Worm (Caenorhabditis elegans) whole organism, young adult: Measurements from ENCODE around the gene C50B6.9.
A peak's percentile ranks its signal among the peaks of the same experiment; 100 is the strongest.

ENCODE experiments used
- B0035.1 ChIP-seq: sonication (generic microtip); optimal IDR thresholded peaks from 2 replicates; lab custom pipeline; 2016; ENCODE audit warnings: missing genetic modification characterization, mild to moderate bottlenecking, missing compliant biosample characterization, missing genotype, missing genetic modification reagents
- B0261.1 ChIP-seq: sonication (generic microtip); optimal IDR thresholded peaks from 2 replicates; lab custom pipeline; 2016; ENCODE audit warnings: mild to moderate bottlenecking, missing genetic modification characterization, moderate library complexity, missing compliant biosample characterization
- C17E4.6 ChIP-seq: fragments of 200-800 bp; sonication (Bioruptor generic); IDR thresholded peaks from 2 replicates; pipeline ENCODE4 v1.3.6; 2022; ENCODE audit warnings: missing genetic modification reagents, missing genetic modification characterization, missing compliant biosample characterization
- F22D6.2 ChIP-seq: sonication (generic microtip); optimal IDR thresholded peaks from 2 replicates; lab custom pipeline; 2016; ENCODE audit warnings: mild to moderate bottlenecking, missing genetic modification characterization, missing compliant biosample characterization
- F33H1.4 ChIP-seq: fragments of 200-800 bp; sonication (Bioruptor generic); IDR thresholded peaks from 2 replicates; pipeline ENCODE4 v1.3.6; 2022; ENCODE audit warnings: missing genetic modification reagents, missing genetic modification characterization, missing compliant biosample characterization
- F55B11.4 ChIP-seq: sonication (generic microtip); optimal IDR thresholded peaks from 2 replicates; lab custom pipeline; 2016; ENCODE audit warnings: missing compliant biosample characterization, missing genetic modification characterization, borderline replicate concordance; ENCODE audit not compliant: insufficient read depth
- F57A8.1 ChIP-seq: fragments of 200-800 bp; sonication (Bioruptor generic); optimal IDR thresholded peaks from 2 replicates; lab custom pipeline; 2018; ENCODE audit warnings: mild to moderate bottlenecking, missing genetic modification characterization, moderate library complexity, missing compliant biosample characterization
- F57C9.4 ChIP-seq: sonication (generic microtip); optimal IDR thresholded peaks from 2 replicates; lab custom pipeline; 2017; ENCODE audit warnings: mild to moderate bottlenecking, missing genetic modification characterization, missing compliant biosample characterization
- T26A5.8 ChIP-seq: sonication (generic microtip); optimal IDR thresholded peaks from 2 replicates; lab custom pipeline; 2016; ENCODE audit warnings: missing genetic modification characterization, missing compliant biosample characterization
- Y53G8AR.9 ChIP-seq: fragments of 200-800 bp; sonication (Bioruptor generic); conservative IDR thresholded peaks from 2 replicates; pipeline ENCODE4 v1.3.6; 2022; ENCODE audit warnings: missing genetic modification reagents, missing genetic modification characterization, missing compliant biosample characterization
- Y95B8A.8 ChIP-seq: fragments of 200-800 bp; sonication (Bioruptor generic); IDR thresholded peaks from 2 replicates; pipeline ENCODE4 v1.3.6; 2022; ENCODE audit warnings: missing genetic modification reagents, missing genetic modification characterization, missing compliant biosample characterization
- ZK185.1 ChIP-seq: sonication (generic microtip); optimal IDR thresholded peaks from 2 replicates; lab custom pipeline; 2016; ENCODE audit warnings: mild to moderate bottlenecking, missing genetic modification characterization, missing compliant biosample characterization; ENCODE audit not compliant: poor library complexity, severe bottlenecking
- aptf-3 ChIP-seq: fragments of 200-800 bp; sonication (Bioruptor generic); IDR thresholded peaks from 2 replicates; pipeline ENCODE4 v1.3.6; 2022; ENCODE audit warnings: missing genetic modification characterization, missing compliant biosample characterization
- atf-7 ChIP-seq: sonication (generic microtip); optimal IDR thresholded peaks from 2 replicates; lab custom pipeline; 2017; ENCODE audit warnings: mild to moderate bottlenecking, missing genetic modification characterization, missing compliant biosample characterization
- attf-3 ChIP-seq: fragments of 200-800 bp; sonication (Bioruptor generic); conservative IDR thresholded peaks from 2 replicates; pipeline ENCODE4 v1.3.6; 2022; ENCODE audit warnings: missing genetic modification reagents, missing genetic modification characterization, missing compliant biosample characterization
- attf-5 ChIP-seq: fragments of 200-800 bp; sonication (Bioruptor generic); optimal IDR thresholded peaks from 2 replicates; lab custom pipeline; 2018; ENCODE audit warnings: mild to moderate bottlenecking, missing genetic modification characterization, missing compliant biosample characterization
- bed-1 ChIP-seq: fragments of 200-800 bp; sonication (Bioruptor generic); IDR thresholded peaks from 2 replicates; pipeline ENCODE4 v1.3.6; 2022; ENCODE audit warnings: missing genetic modification reagents, missing genetic modification characterization, missing compliant biosample characterization
- ccch-3 ChIP-seq: fragments of 200-800 bp; sonication (Bioruptor generic); optimal IDR thresholded peaks from 2 replicates; lab custom pipeline; 2018; ENCODE audit warnings: mild to moderate bottlenecking, missing genetic modification characterization, missing compliant biosample characterization
- cebp-1 ChIP-seq, 2 experiments: fragments of 200-800 bp in 1 of 2; sonication (Bioruptor generic) in 1 of 2; sonication (generic microtip) in 1 of 2; IDR thresholded peaks in 1 of 2; optimal IDR thresholded peaks in 1 of 2; 2 replicates each; pipeline versions ENCODE4 v1.3.6 to Lab custom; 2017 to 2022; ENCODE audit warnings: missing compliant biosample characterization in 2 of 2, missing genetic modification characterization in 2 of 2, mild to moderate bottlenecking in 1 of 2, missing genetic modification reagents in 1 of 2, moderate library complexity in 1 of 2
- ceh-100 ChIP-seq: fragments of 200-800 bp; sonication (Bioruptor generic); IDR thresholded peaks from 2 replicates; pipeline ENCODE4 v1.3.6; 2022; ENCODE audit warnings: missing genetic modification reagents, missing genetic modification characterization, missing compliant biosample characterization
- ceh-27 ChIP-seq: fragments of 200-800 bp; sonication (Bioruptor generic); optimal IDR thresholded peaks from 2 replicates; lab custom pipeline; 2018; ENCODE audit warnings: mild to moderate bottlenecking, missing genetic modification characterization, moderate library complexity, missing compliant biosample characterization
- ceh-79 ChIP-seq: sonication (generic microtip); optimal IDR thresholded peaks from 2 replicates; lab custom pipeline; 2017; ENCODE audit warnings: mild to moderate bottlenecking, missing genetic modification characterization, missing compliant biosample characterization
- ceh-91 ChIP-seq: fragments of 200-800 bp; sonication (Bioruptor generic); IDR thresholded peaks from 2 replicates; pipeline ENCODE4 v1.3.6; 2022; ENCODE audit warnings: missing genetic modification reagents, missing genetic modification characterization, missing compliant biosample characterization
- die-1 ChIP-seq: sonication (generic microtip); optimal IDR thresholded peaks from 2 replicates; lab custom pipeline; 2016; ENCODE audit warnings: missing genotype, mild to moderate bottlenecking, missing genetic modification characterization, missing compliant biosample characterization
- dox-1 ChIP-seq: fragments of 200-800 bp; sonication (Bioruptor generic); IDR thresholded peaks from 2 replicates; pipeline ENCODE4 v1.3.6; 2022; ENCODE audit warnings: missing genetic modification reagents, missing genetic modification characterization, missing compliant biosample characterization
- ekl-4 ChIP-seq: fragments of 200-800 bp; sonication (Bioruptor generic); IDR thresholded peaks from 2 replicates; pipeline ENCODE4 v1.3.6; 2022; ENCODE audit warnings: missing genetic modification reagents, missing genetic modification characterization, missing compliant biosample characterization
- ets-4 ChIP-seq: fragments of 200-800 bp; sonication (Bioruptor generic); optimal IDR thresholded peaks from 2 replicates; lab custom pipeline; 2018; ENCODE audit warnings: mild to moderate bottlenecking, missing genetic modification characterization, missing compliant biosample characterization
- fkh-3 ChIP-seq: sonication (generic microtip); optimal IDR thresholded peaks from 2 replicates; lab custom pipeline; 2016; ENCODE audit warnings: mild to moderate bottlenecking, missing genetic modification characterization, missing compliant biosample characterization
- him-1 ChIP-seq: sonication (generic microtip); optimal IDR thresholded peaks from 2 replicates; lab custom pipeline; 2016; ENCODE audit warnings: missing genotype, missing genetic modification reagents, missing genetic modification characterization, missing compliant biosample characterization
- hlh-12 ChIP-seq: sonication (generic microtip); optimal IDR thresholded peaks from 2 replicates; lab custom pipeline; 2016; ENCODE audit warnings: missing genetic modification characterization, missing compliant biosample characterization
- let-607 ChIP-seq, 2 experiments: fragments of 200-800 bp in 1 of 2; sonication (Bioruptor generic) in 1 of 2; sonication (generic microtip) in 1 of 2; optimal IDR thresholded peaks; 2 replicates each; lab custom pipeline; 2016 to 2018; ENCODE audit warnings: mild to moderate bottlenecking in 2 of 2, missing compliant biosample characterization in 2 of 2, missing genetic modification characterization in 2 of 2, moderate library complexity in 2 of 2, missing genotype in 1 of 2
- lsy-27 ChIP-seq: sonication (generic microtip); optimal IDR thresholded peaks from 2 replicates; lab custom pipeline; 2017; ENCODE audit warnings: missing genetic modification characterization, mild to moderate bottlenecking, missing compliant biosample characterization, antibody characterized with exemption, missing genotype, borderline replicate concordance; ENCODE audit not compliant: insufficient read depth
- madf-10 ChIP-seq: sonication (generic microtip); optimal IDR thresholded peaks from 2 replicates; lab custom pipeline; 2016; ENCODE audit warnings: mild to moderate bottlenecking, missing genetic modification characterization, missing compliant biosample characterization
- mcd-1 ChIP-seq: fragments of 200-800 bp; sonication (Bioruptor generic); IDR thresholded peaks from 2 replicates; pipeline ENCODE4 v1.3.6; 2022; ENCODE audit warnings: missing genetic modification reagents, missing genetic modification characterization, missing compliant biosample characterization
- mel-28 ChIP-seq: sonication (generic microtip); optimal IDR thresholded peaks from 2 replicates; lab custom pipeline; 2016; ENCODE audit warnings: borderline replicate concordance, mild to moderate bottlenecking, missing genetic modification characterization, missing compliant biosample characterization
- nfyb-1 ChIP-seq: fragments of 200-800 bp; sonication (Bioruptor generic); IDR thresholded peaks from 2 replicates; pipeline ENCODE4 v1.3.6; 2022; ENCODE audit warnings: missing genetic modification reagents, missing genetic modification characterization, missing compliant biosample characterization
- nhr-80 ChIP-seq: sonication (generic microtip); optimal IDR thresholded peaks from 2 replicates; lab custom pipeline; 2016; ENCODE audit warnings: missing genetic modification characterization, missing compliant biosample characterization
- pbrm-1 ChIP-seq: fragments of 200-800 bp; sonication (Bioruptor generic); IDR thresholded peaks from 2 replicates; pipeline ENCODE4 v1.3.6; 2022; ENCODE audit warnings: missing genetic modification reagents, missing genetic modification characterization, missing compliant biosample characterization
- rcor-1 ChIP-seq: fragments of 200-800 bp; sonication (Bioruptor generic); IDR thresholded peaks from 2 replicates; pipeline ENCODE4 v1.3.6; 2022; ENCODE audit warnings: missing genetic modification reagents, missing genetic modification characterization, missing compliant biosample characterization
- repo-1 ChIP-seq: sonication (generic microtip); optimal IDR thresholded peaks from 2 replicates; lab custom pipeline; 2017; ENCODE audit warnings: mild to moderate bottlenecking, missing genetic modification characterization, missing compliant biosample characterization
- rpc-1 ChIP-seq, 2 experiments: fragments of 150-350 bp in 1 of 2; sonication (generic microtip) in 1 of 2; optimal IDR thresholded peaks; 2 replicates each; lab custom pipeline; 2014 to 2018; ENCODE audit warnings: missing biosample characterization in 1 of 2, missing genetic modification characterization in 1 of 2, missing genetic modification reagents in 1 of 2, missing genotype in 1 of 2
- sdz-38 ChIP-seq: sonication (generic microtip); optimal IDR thresholded peaks from 2 replicates; lab custom pipeline; 2016; ENCODE audit warnings: missing genotype, missing genetic modification characterization, missing compliant biosample characterization
- sea-2 ChIP-seq: fragments of 200-800 bp; sonication (Bioruptor generic); IDR thresholded peaks from 2 replicates; pipeline ENCODE4 v1.3.6; 2022; ENCODE audit warnings: missing genetic modification characterization, missing compliant biosample characterization
- tbp1 ChIP-seq: fragments of 200-800 bp; sonication (Bioruptor generic); optimal IDR thresholded peaks from 2 replicates; lab custom pipeline; 2018; ENCODE audit warnings: mild to moderate bottlenecking, missing genetic modification characterization, missing compliant biosample characterization
- unc-130 ChIP-seq: sonication (generic microtip); optimal IDR thresholded peaks from 2 replicates; lab custom pipeline; 2016; ENCODE audit warnings: missing genetic modification reagents, missing genetic modification characterization, missing compliant biosample characterization
- zfh-2 ChIP-seq: fragments of 200-800 bp; sonication (Bioruptor generic); conservative IDR thresholded peaks from 2 replicates; pipeline ENCODE4 v1.3.6; 2022; ENCODE audit warnings: missing genetic modification reagents, missing genetic modification characterization, missing compliant biosample characterization
- zim-3 ChIP-seq: sonication (generic microtip); optimal IDR thresholded peaks from 2 replicates; lab custom pipeline; 2017; ENCODE audit warnings: mild to moderate bottlenecking, missing genetic modification characterization, moderate library complexity, missing compliant biosample characterization
- ztf-18 ChIP-seq: sonication (generic microtip); optimal IDR thresholded peaks from 2 replicates; lab custom pipeline; 2016; ENCODE audit warnings: missing genotype, mild to moderate bottlenecking, missing genetic modification characterization, missing compliant biosample characterization

The C50B6.9 gene

DNA sequence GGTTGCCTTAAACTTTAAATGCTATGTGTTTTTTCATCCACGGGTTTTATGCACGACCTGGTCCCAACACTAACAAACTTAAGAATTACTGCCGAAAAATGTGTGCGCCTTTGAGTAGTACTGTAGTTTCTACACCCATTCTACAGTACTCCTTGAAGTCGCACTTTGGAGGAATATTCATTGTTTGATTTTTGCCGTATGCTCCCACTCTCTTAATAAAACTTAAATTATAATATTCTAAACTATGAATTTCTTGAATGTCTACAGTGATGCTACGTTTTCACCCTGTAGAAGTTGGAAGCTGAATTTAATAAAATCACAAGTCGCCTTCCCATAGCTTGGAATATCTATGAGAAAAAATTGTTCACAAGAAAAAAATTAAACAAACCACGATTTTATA, 26.4 kb upstream of the C50B6.9 start (continued):
- TF ChIP-seq madf-10 (tag; lab: Kevin White, UChicago), result no peak
- TF ChIP-seq F33H1.4 (GFP tag; lab: Robert Waterston, UW), result peak; percentile 29
- no peak for TF ChIP-seq attf-3 (GFP tag; lab: Robert Waterston, UW)
- TF ChIP-seq fkh-3 (tag; lab: Kevin White, UChicago), result no peak
- no peak for TF ChIP-seq rpc-1 (optimal IDR thresholded peaks at IDR 0.05; lab: Kevin White, UChicago)
- no peak for TF ChIP-seq rpc-1 (tag; optimal IDR thresholded peaks at IDR 0.05; lab: Kevin White, UChicago)
- no peak for TF ChIP-seq ceh-27 (GFP tag; lab: Kevin White, UChicago)
- no peak for TF ChIP-seq bed-1 (GFP tag; lab: Robert Waterston, UW)
- TF ChIP-seq C17E4.6, result no peak
- TF ChIP-seq let-607 (tag; optimal IDR thresholded peaks at IDR 0.05; lab: Kevin White, UChicago), result no peak
- TF ChIP-seq nfyb-1 (GFP tag; lab: Robert Waterston, UW), result no peak
- TF ChIP-seq ZK185.1 (tag; lab: Kevin White, UChicago), result no peak
- no peak for TF ChIP-seq ccch-3 (GFP tag; lab: Kevin White, UChicago)
- TF ChIP-seq die-1 (tag; lab: Kevin White, UChicago), result no peak
- TF ChIP-seq dox-1 (GFP tag; lab: Robert Waterston, UW), result no peak
- TF ChIP-seq atf-7, result no peak
- TF ChIP-seq sdz-38 (tag; lab: Kevin White, UChicago), result no peak
- no peak for TF ChIP-seq ceh-100 (GFP tag; lab: Robert Waterston, UW)
- TF ChIP-seq B0035.1, result no peak
- TF ChIP-seq pbrm-1 (GFP tag; lab: Robert Waterston, UW), result no peak
- no peak for TF ChIP-seq ztf-18
- no peak for TF ChIP-seq aptf-3 (GFP tag; lab: Robert Waterston, UW)
- no peak for TF ChIP-seq ceh-79 (tag; lab: Kevin White, UChicago)
- TF ChIP-seq Y95B8A.8, result 0 out of 2 replicates have a peak, but pooled peaks have one; percentile 48
- TF ChIP-seq repo-1, result peak; percentile 20
- peak; percentile 13 for TF ChIP-seq unc-130 (GFP tag; lab: Kevin White, UChicago)
- no peak for TF ChIP-seq nhr-80
- no peak for TF ChIP-seq F57A8.1 (GFP tag; lab: Kevin White, UChicago)
- no peak for TF ChIP-seq lsy-27 (tag; lab: Kevin White, UChicago)
- no peak for TF ChIP-seq zim-3 (tag; lab: Kevin White, UChicago)
- no peak for TF ChIP-seq hlh-12 (tag; lab: Kevin White, UChicago)
- TF ChIP-seq rcor-1 (GFP tag; lab: Robert Waterston, UW), result 0 out of 2 replicates have a peak, but pooled peaks have one; percentile 14
- TF ChIP-seq him-1 (tag; lab: Kevin White, UChicago), result no peak
- no peak for TF ChIP-seq cebp-1 (GFP tag; IDR thresholded peaks at IDR 0.05; lab: Robert Waterston, UW)
- TF ChIP-seq cebp-1 (tag; optimal IDR thresholded peaks at IDR 0.05; lab: Kevin White, UChicago), result peak; percentile 17
- no peak for TF ChIP-seq T26A5.8 (tag; lab: Kevin White, UChicago)
- no peak for TF ChIP-seq F22D6.2 (tag; lab: Kevin White, UChicago)
- TF ChIP-seq B0261.1 (tag; lab: Kevin White, UChicago), result no peak
- no peak for TF ChIP-seq F57C9.4 (tag; lab: Kevin White, UChicago)
- no peak for TF ChIP-seq ets-4 (GFP tag; lab: Kevin White, UChicago)
- TF ChIP-seq sea-2, result no peak
- TF ChIP-seq tbp1 (GFP tag; lab: Kevin White, UChicago), result no peak
- no peak for TF ChIP-seq mel-28 (tag; lab: Kevin White, UChicago)
- TF ChIP-seq mcd-1 (GFP tag; lab: Robert Waterston, UW), result no peak
- no peak for TF ChIP-seq attf-5
- peak; percentile 43; the same call in 1 of the 2 replicates for TF ChIP-seq Y53G8AR.9
- TF ChIP-seq ekl-4 (GFP tag; lab: Robert Waterston, UW), result peak; percentile 72; the same call in 1 of the 2 replicates
- no peak for TF ChIP-seq zfh-2 (GFP tag; lab: Robert Waterston, UW)
- TF ChIP-seq F55B11.4, result no peak
- no peak for TF ChIP-seq ceh-91
